Worm (Caenorhabditis elegans) whole organism, mixed stage, embryonic: ENCODE measurements around the gene Y17G9B.2.

Experiments used
- elt-1 ChIP-seq: sonication (generic microtip); optimal IDR thresholded peaks from 2 replicates; lab custom pipeline; 2017; ENCODE audit warnings: missing genetic modification characterization, mild to moderate bottlenecking, missing compliant biosample characterization, antibody characterized with exemption, moderate library complexity, borderline replicate concordance; ENCODE audit not compliant: insufficient read depth
- elt-3 ChIP-seq: fragments of 150-350 bp; optimal IDR thresholded peaks from 2 replicates; lab custom pipeline; 2014; ENCODE audit warnings: missing biosample characterization, missing genetic modification characterization
- lsy-2 ChIP-seq: fragments of 150-350 bp; optimal IDR thresholded peaks from 2 replicates; lab custom pipeline; 2014; ENCODE audit warnings: missing biosample characterization, missing genetic modification characterization
- nhr-76 ChIP-seq: sonication (generic microtip); optimal IDR thresholded peaks from 2 replicates; lab custom pipeline; 2017; ENCODE audit warnings: missing biosample characterization, missing genetic modification characterization

DNA sequence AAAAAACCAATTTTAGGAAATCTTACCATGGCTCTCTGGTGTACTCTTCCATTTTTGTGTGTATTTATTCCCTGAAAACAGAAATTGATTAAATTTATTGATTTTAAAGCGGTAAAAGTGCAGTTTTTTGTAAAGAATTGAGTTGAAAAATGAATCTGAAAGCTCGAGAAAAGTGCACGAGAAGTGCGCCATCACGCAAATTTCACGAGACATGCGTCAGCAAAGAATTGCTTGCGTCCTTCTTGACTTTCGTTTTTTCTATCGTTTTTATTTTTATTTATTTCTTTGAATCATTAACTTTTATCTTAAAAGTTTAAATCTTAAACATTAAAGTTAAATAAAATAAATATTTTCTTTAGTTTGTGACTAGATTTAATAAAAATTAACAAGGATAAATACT is 18.5 kb upstream of the Y17G9B.2 start, which contains the start of gene timm-17B.1:
- TF ChIP-seq elt-3 (tag; lab: Kevin White, UChicago), result no peak
- peak; percentile 83 for TF ChIP-seq lsy-2 (tag; lab: Kevin White, UChicago)
- no peak for TF ChIP-seq nhr-76
- TF ChIP-seq elt-1 (tag; lab: Kevin White, UChicago), result no peak
